Fruit fly (Drosophila melanogaster): ENCODE results near the gene Atg101.

Atg101 gene

DNA sequence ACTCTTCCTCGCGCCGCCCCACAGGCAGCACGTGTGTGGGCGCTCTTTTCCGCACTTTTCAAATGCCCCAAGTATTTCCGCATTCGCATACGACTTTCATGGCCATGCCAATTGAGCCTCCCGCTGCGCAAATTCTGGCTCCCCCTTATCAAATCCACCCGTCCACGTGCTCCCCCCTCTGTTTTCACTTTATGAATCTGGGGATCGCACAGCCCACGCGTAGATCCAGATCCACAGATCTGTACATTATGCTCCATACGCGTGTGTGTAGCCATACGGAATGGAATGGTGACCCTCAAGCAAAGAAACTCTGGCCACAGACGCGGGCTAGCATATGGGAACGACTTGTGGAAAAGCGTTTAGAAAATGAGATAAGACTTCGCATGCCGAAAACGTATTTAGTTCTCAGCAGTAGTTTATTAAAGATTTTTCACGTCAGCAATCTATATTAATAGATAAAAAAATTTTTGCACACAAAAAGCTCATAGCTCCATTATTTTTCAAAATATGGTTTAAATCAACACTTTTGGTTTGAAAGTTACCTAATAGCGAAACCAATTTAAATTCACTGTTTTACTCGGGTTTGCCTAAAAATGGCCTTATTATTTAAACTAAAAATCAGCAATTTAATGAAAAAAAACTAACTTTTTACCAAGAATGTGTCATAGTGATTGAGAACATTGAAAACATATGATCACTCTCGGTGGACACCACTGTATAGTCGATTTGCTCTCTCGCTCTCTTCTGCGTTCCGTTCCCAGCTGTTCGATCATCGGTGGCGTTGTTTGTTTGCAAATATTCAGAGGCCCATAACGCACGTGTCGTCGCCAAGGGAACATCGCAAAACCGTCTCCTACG lies 1.9 kb upstream of the Atg101 start:
- TF ChIP-seq achi (GFP tag; optimal IDR thresholded peaks at IDR 0.05) (peak; percentile 65), CG15336 (GFP tag; IDR thresholded peaks at IDR 0.05) (peak; percentile 32; the same call in 1 of the 2 replicates), Sox14 (GFP tag; optimal IDR thresholded peaks at IDR 0.05) (peak; percentile 65), Hr39 (GFP tag; optimal IDR thresholded peaks at IDR 0.05) (peak; percentile 67), Hr38 (GFP tag; optimal IDR thresholded peaks at IDR 0.05) (no peak), CG3919 (GFP tag; optimal IDR thresholded peaks at IDR 0.05) (peak; percentile 60), CG6163 (GFP tag; IDR thresholded peaks at IDR 0.05) (no peak; the same call in 2 of the 3 replicates), Sox15 (GFP tag; optimal IDR thresholded peaks at IDR 0.05) (peak; percentile 49), fd85E (GFP tag; optimal IDR thresholded peaks at IDR 0.05) (no peak), Met (GFP tag; optimal IDR thresholded peaks at IDR 0.05) (peak; percentile 76), Smox (GFP tag; optimal IDR thresholded peaks at IDR 0.05) (peak; percentile 54), Eip78C (GFP tag) (peak; percentile 93), Hr4 (GFP tag; optimal IDR thresholded peaks at IDR 0.05) (peak; percentile 74), Lpt (GFP tag; optimal IDR thresholded peaks at IDR 0.05) (peak; percentile 34), topi (GFP tag; optimal IDR thresholded peaks at IDR 0.05) (peak; percentile 69), CG4318 (GFP tag; optimal IDR thresholded peaks at IDR 0.05) (peak; percentile 67), Ets21C (GFP tag; optimal IDR thresholded peaks at IDR 0.05) (peak; percentile 44), CG8319 (GFP tag; optimal IDR thresholded peaks at IDR 0.05) (peak; percentile 70), CG16779 (tag; optimal IDR thresholded peaks at IDR 0.05) (peak; percentile 24), CG1621 (tag; optimal IDR thresholded peaks at IDR 0.05) (no peak), CG6276 (GFP tag; optimal IDR thresholded peaks at IDR 0.05) (peak; percentile 69), CG10669 (GFP tag; optimal IDR thresholded peaks at IDR 0.05) (peak; percentile 42), spab (GFP tag; optimal IDR thresholded peaks at IDR 0.05) (peak; percentile 40), Sox102F (GFP tag; optimal IDR thresholded peaks at IDR 0.05) (peak; percentile 71), CG3032 (tag; optimal IDR thresholded peaks at IDR 0.05) (peak; percentile 40), OdsH (GFP tag; optimal IDR thresholded peaks at IDR 0.05) (peak; percentile 70), dsx (GFP tag; optimal IDR thresholded peaks at IDR 0.05; ENCODE audit: poor library complexity, severe bottlenecking) (peak; percentile 36), CG11902 (GFP tag; optimal IDR thresholded peaks at IDR 0.05) (peak; percentile 8), svp (GFP tag) (peak; percentile 89), Eip93F (GFP tag; optimal IDR thresholded peaks at IDR 0.05) (no peak), eg (GFP tag; IDR thresholded peaks at IDR 0.05) (no peak; the same call in 2 of the 3 replicates), Gug (GFP tag; IDR thresholded peaks at IDR 0.05) (peak; percentile 42; the same call in 1 of the 2 replicates), CG6792 (GFP tag; optimal IDR thresholded peaks at IDR 0.05) (peak; percentile 59), vri (GFP tag; optimal IDR thresholded peaks at IDR 0.05) (no peak), Eip75B (GFP tag; optimal IDR thresholded peaks at IDR 0.05) (peak; percentile 78), Ets96B (tag; optimal IDR thresholded peaks at IDR 0.05) (peak; percentile 30), CG7368 (GFP tag; optimal IDR thresholded peaks at IDR 0.05) (no peak), cyc (GFP tag; optimal IDR thresholded peaks at IDR 0.05) (peak; percentile 48), Blimp-1 (GFP tag; optimal IDR thresholded peaks at IDR 0.05) (no peak), CG6808 (GFP tag; optimal IDR thresholded peaks at IDR 0.05) (peak; percentile 42), lz (GFP tag; optimal IDR thresholded peaks at IDR 0.05) (peak; percentile 61), CG32006 (GFP tag; optimal IDR thresholded peaks at IDR 0.05) (peak; percentile 82), CG11762 (GFP tag; optimal IDR thresholded peaks at IDR 0.05; ENCODE audit: insufficient read depth) (peak; percentile 8), fkh (GFP tag; optimal IDR thresholded peaks at IDR 0.05) (peak; percentile 23), CG11294 (GFP tag; IDR thresholded peaks at IDR 0.05) (no peak), pdm3 (GFP tag; optimal IDR thresholded peaks at IDR 0.05) (peak; percentile 75), net (GFP tag; optimal IDR thresholded peaks at IDR 0.05) (peak; percentile 68), CG31627 (GFP tag; optimal IDR thresholded peaks at IDR 0.05) (peak; percentile 55), dac (GFP tag; optimal IDR thresholded peaks at IDR 0.05) (peak; percentile 57), CG8632 (GFP tag; optimal IDR thresholded peaks at IDR 0.05) (peak; percentile 62)

Measured in whole organism, prepupa.